Comparison of ENCODE assay signal across 3 fruit fly cellular contexts in the genomic region with DNA sequence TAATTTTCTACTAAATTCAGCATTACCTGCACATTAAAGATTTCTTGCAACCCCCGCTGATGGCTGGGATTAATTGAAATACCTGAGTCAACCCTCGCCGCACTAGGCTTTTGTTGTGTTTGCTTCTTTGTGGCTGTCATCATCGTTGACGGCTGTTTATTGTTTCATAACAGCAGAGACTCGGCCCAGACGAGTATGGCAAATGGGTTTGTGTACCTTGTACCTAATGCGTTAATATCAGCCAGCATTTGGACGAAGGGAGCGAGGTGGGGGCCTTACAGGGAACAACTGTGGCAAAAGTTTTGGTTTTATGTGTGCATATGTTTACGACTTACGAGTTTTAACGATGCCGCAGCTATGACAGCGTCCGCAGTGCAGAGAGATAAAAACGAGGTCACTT.
TF ChIP-seq lines count a peak whose summit lies in the region.

No protein-coding gene starts in this region.

- TF ChIP-seq CTCF in whole organism, embryonic (GFP tag; optimal IDR thresholded peaks at IDR 0.05; lab: Kevin White, UChicago): no peak

TF ChIP-seq in whole organism, adult, 20 proteins besides CTCF, POLR2A, EP300 and RAD21:
- TF ChIP-seq CG14711 (tag; optimal IDR thresholded peaks at IDR 0.05; lab: Kevin White, UChicago) (no peak), ovo (GFP tag; optimal IDR thresholded peaks at IDR 0.05; lab: Kevin White, UChicago) (no peak), toe (GFP tag; optimal IDR thresholded peaks at IDR 0.05; lab: Kevin White, UChicago) (no peak), kay (GFP tag; lab: Kevin White, UChicago; ENCODE audit: borderline replicate concordance) (no peak), pad (GFP tag; optimal IDR thresholded peaks at IDR 0.05; lab: Kevin White, UChicago) (no peak), CG12768 (GFP tag; optimal IDR thresholded peaks at IDR 0.05; lab: Kevin White, UChicago) (peak; percentile 59)

TF ChIP-seq in whole organism, embryonic, 481 proteins besides CTCF, POLR2A, EP300 and RAD21 (continues in another document):
- TF ChIP-seq CG15601 (tag; optimal IDR thresholded peaks at IDR 0.05; lab: Kevin White, UChicago) (no peak), schlank (tag; optimal IDR thresholded peaks at IDR 0.05; lab: Kevin White, UChicago) (peak; percentile 14), Abd-B (GFP tag; optimal IDR thresholded peaks at IDR 0.05; lab: Kevin White, UChicago) (peak; percentile 62), esg (GFP tag; conservative IDR thresholded peaks at IDR 0.05; lab: Robert Waterston, UW) (no peak), CG8944 (GFP tag; optimal IDR thresholded peaks at IDR 0.05; lab: Kevin White, UChicago) (no peak), H2.0 (GFP tag; IDR thresholded peaks at IDR 0.05; lab: Robert Waterston, UW) (peak; percentile 21; the same call in 1 of the 2 replicates), odd (GFP tag; optimal IDR thresholded peaks at IDR 0.05; lab: Kevin White, UChicago) (no peak), CG15269 (tag; optimal IDR thresholded peaks at IDR 0.05; lab: Kevin White, UChicago) (peak; percentile 59), oc (tag; optimal IDR thresholded peaks at IDR 0.05; lab: Kevin White, UChicago) (peak; percentile 69), CG6813 (GFP tag; optimal IDR thresholded peaks at IDR 0.05; lab: Kevin White, UChicago) (no peak), CG12769 (tag; optimal IDR thresholded peaks at IDR 0.05; lab: Kevin White, UChicago) (peak; percentile 76), maf-S (GFP tag; optimal IDR thresholded peaks at IDR 0.05; lab: Kevin White, UChicago) (peak; percentile 3), CG8359 (GFP tag; optimal IDR thresholded peaks at IDR 0.05; lab: Kevin White, UChicago; ENCODE audit: borderline replicate concordance) (no peak), CG8290 (GFP tag; optimal IDR thresholded peaks at IDR 0.05; lab: Kevin White, UChicago) (no peak), CG8290 (tag; optimal IDR thresholded peaks at IDR 0.05; lab: Kevin White, UChicago) (peak in 1 of 2 experiments; percentile 45), salm (tag; optimal IDR thresholded peaks at IDR 0.05; lab: Kevin White, UChicago) (peak; percentile 7), abd-A (tag; optimal IDR thresholded peaks at IDR 0.05; lab: Kevin White, UChicago) (peak; percentile 80), CG15073 (GFP tag; optimal IDR thresholded peaks at IDR 0.05; lab: Kevin White, UChicago) (no peak), CG13287 (GFP tag; IDR thresholded peaks at IDR 0.05; lab: Robert Waterston, UW; ENCODE audit: partially characterized antibody) (no peak), CG7928 (GFP tag; optimal IDR thresholded peaks at IDR 0.05; lab: Kevin White, UChicago) (no peak), CG13296 (GFP tag; optimal IDR thresholded peaks at IDR 0.05; lab: Kevin White, UChicago) (peak; percentile 14), dmrt99B (tag; optimal IDR thresholded peaks at IDR 0.05; lab: Kevin White, UChicago) (peak; percentile 25), tna (GFP tag; IDR thresholded peaks at IDR 0.05; lab: Robert Waterston, UW; ENCODE audit: partially characterized antibody) (no peak), CG17612 (GFP tag; IDR thresholded peaks at IDR 0.05; lab: Robert Waterston, UW) (no peak), Ada2b (GFP tag; IDR thresholded peaks at IDR 0.05; lab: Robert Waterston, UW) (no peak), Mes4 (GFP tag; optimal IDR thresholded peaks at IDR 0.05; lab: Kevin White, UChicago) (no peak), hkb (optimal IDR thresholded peaks at IDR 0.05; lab: Kevin White, UChicago) (no peak), hkb (GFP tag; IDR thresholded peaks at IDR 0.05; lab: Robert Waterston, UW) (0 out of 2 replicates have a peak, but pooled peaks have one; percentile 37), ssp (GFP tag; IDR thresholded peaks at IDR 0.05; lab: Robert Waterston, UW) (no peak), Med (GFP tag; lab: Kevin White, UChicago) (peak; percentile 87), CG11456 (GFP tag; IDR thresholded peaks at IDR 0.05; lab: Robert Waterston, UW) (peak; percentile 65; the same call in 2 of the 3 replicates), tap (tag; optimal IDR thresholded peaks at IDR 0.05; lab: Kevin White, UChicago) (no peak), MTF-1 (GFP tag; optimal IDR thresholded peaks at IDR 0.05; lab: Kevin White, UChicago; ENCODE audit: borderline replicate concordance) (peak; percentile 40), jing (GFP tag; optimal IDR thresholded peaks at IDR 0.05; lab: Kevin White, UChicago) (no peak), Bgb (GFP tag; IDR thresholded peaks at IDR 0.05; lab: Robert Waterston, UW; ENCODE audit: partially characterized antibody) (no peak), sd (tag; optimal IDR thresholded peaks at IDR 0.05; lab: Kevin White, UChicago) (peak; percentile 56), CG13894 (tag; optimal IDR thresholded peaks at IDR 0.05; lab: Kevin White, UChicago) (peak; percentile 71), ATbp (GFP tag; optimal IDR thresholded peaks at IDR 0.05; lab: Kevin White, UChicago) (peak; percentile 14), Pdp1 (GFP tag; optimal IDR thresholded peaks at IDR 0.05; lab: Kevin White, UChicago) (peak in 1 of 2 experiments; percentile 81)

TF ChIP-seq in whole organism, prepupa, 60 proteins besides CTCF, POLR2A, EP300 and RAD21:
- peak; percentile 75 for TF ChIP-seq fkh (GFP tag; optimal IDR thresholded peaks at IDR 0.05; lab: Kevin White, UChicago)
- no peak for TF ChIP-seq Blimp-1 (GFP tag; optimal IDR thresholded peaks at IDR 0.05; lab: Kevin White, UChicago)
- peak; percentile 34 for TF ChIP-seq vri (GFP tag; optimal IDR thresholded peaks at IDR 0.05; lab: Kevin White, UChicago)
- TF ChIP-seq CG6276 (GFP tag; optimal IDR thresholded peaks at IDR 0.05; lab: Kevin White, UChicago): no peak
- no peak for TF ChIP-seq CG1621 (tag; optimal IDR thresholded peaks at IDR 0.05; lab: Kevin White, UChicago)
TF ChIP-seq in whole organism, prepupa: peak in this region for 2.
